Fruit fly (Drosophila melanogaster) whole organism, embryonic: ENCODE measurements around the gene Hs6st.

Experiments
- BEAF-32 ChIP-seq: fragments of 200-800 bp; sonication (Bioruptor generic); optimal IDR thresholded peaks from 3 replicates; lab custom pipeline; 2017; ENCODE audit warnings: missing biosample characterization, missing genetic modification characterization, mild to moderate bottlenecking, moderate library complexity, missing genetic modification reagents
- Bteb2 ChIP-seq: fragments of 200-800 bp; sonication (Bioruptor generic); optimal IDR thresholded peaks from 2 replicates; lab custom pipeline; 2016; ENCODE audit warnings: missing biosample characterization, missing genetic modification characterization
- CG10209 ChIP-seq: fragments of 200-800 bp; sonication (Bioruptor generic); optimal IDR thresholded peaks from 3 replicates; lab custom pipeline; 2017; ENCODE audit warnings: missing biosample characterization, mild to moderate bottlenecking, missing genetic modification characterization, missing genetic modification reagents
- CG10431 ChIP-seq: fragments of 200-800 bp; sonication (Bioruptor generic); optimal IDR thresholded peaks from 3 replicates; lab custom pipeline; 2018; ENCODE audit warnings: missing biosample characterization, mild to moderate bottlenecking, missing genetic modification characterization
- CG10654 ChIP-seq: fragments of 200-800 bp; sonication (Bioruptor generic); optimal IDR thresholded peaks from 2 replicates; lab custom pipeline; 2016; ENCODE audit warnings: missing biosample characterization, missing genetic modification characterization
- CG10979 ChIP-seq: fragments of 200-800 bp; sonication (Bioruptor generic); optimal IDR thresholded peaks from 2 replicates; lab custom pipeline; 2018; ENCODE audit warnings: missing biosample characterization, mild to moderate bottlenecking, missing genetic modification characterization, moderate library complexity
- CG13123 ChIP-seq: fragments of 200-800 bp; sonication (Bioruptor generic); optimal IDR thresholded peaks from 2 replicates; lab custom pipeline; 2016; ENCODE audit warnings: missing biosample characterization, missing genetic modification characterization
- CG13296 ChIP-seq: fragments of 200-800 bp; sonication (Bioruptor generic); optimal IDR thresholded peaks from 3 replicates; lab custom pipeline; 2018; ENCODE audit warnings: missing biosample characterization, mild to moderate bottlenecking, missing genetic modification characterization
- CG1832 ChIP-seq: fragments of 200-800 bp; sonication (Bioruptor generic); optimal IDR thresholded peaks from 2 replicates; lab custom pipeline; 2017; ENCODE audit warnings: missing biosample characterization, mild to moderate bottlenecking, missing genetic modification characterization, inconsistent platforms
- CG34376 ChIP-seq: fragments of 200-800 bp; sonication (Bioruptor generic); optimal IDR thresholded peaks from 2 replicates; lab custom pipeline; 2018; ENCODE audit warnings: missing biosample characterization, mild to moderate bottlenecking, missing genetic modification characterization
- CG6254 ChIP-seq: fragments of 200-800 bp; sonication (Bioruptor generic); optimal IDR thresholded peaks from 3 replicates; lab custom pipeline; 2017; ENCODE audit warnings: mild to moderate bottlenecking, missing biosample characterization, missing genetic modification reagents, missing genetic modification characterization
- CG6272 ChIP-seq: fragments of 200-800 bp; sonication (Bioruptor generic); IDR thresholded peaks from 2 replicates; pipeline ENCODE4 v1.3.6; 2022; ENCODE audit warnings: missing biosample characterization, missing genetic modification characterization
- CG6765 ChIP-seq: fragments of 200-800 bp; sonication (Bioruptor generic); optimal IDR thresholded peaks from 3 replicates; lab custom pipeline; 2017; ENCODE audit warnings: missing biosample characterization, mild to moderate bottlenecking, missing genetic modification characterization
- CG7357 ChIP-seq: fragments of 200-800 bp; sonication (Bioruptor generic); IDR thresholded peaks from 3 replicates; pipeline ENCODE4 v1.3.6; 2022; ENCODE audit warnings: missing biosample characterization, missing genetic modification characterization
- CG7928 ChIP-seq: fragments of 200-800 bp; sonication (Bioruptor generic); optimal IDR thresholded peaks from 2 replicates; lab custom pipeline; 2017; ENCODE audit warnings: missing biosample characterization, mild to moderate bottlenecking, missing genetic modification characterization
- CG8281 ChIP-seq: fragments of 200-800 bp; sonication (Bioruptor generic); optimal IDR thresholded peaks from 2 replicates; lab custom pipeline; 2018; ENCODE audit warnings: missing biosample characterization, mild to moderate bottlenecking, missing genetic modification characterization, moderate library complexity
- CG9797 ChIP-seq: fragments of 200-800 bp; sonication (Bioruptor generic); optimal IDR thresholded peaks from 3 replicates; lab custom pipeline; 2018; ENCODE audit warnings: missing biosample characterization, mild to moderate bottlenecking, missing genetic modification characterization
- CG9932 ChIP-seq: fragments of 200-800 bp; sonication (Bioruptor generic); IDR thresholded peaks from 2 replicates; pipeline ENCODE4 v1.3.6; 2022; ENCODE audit warnings: missing biosample characterization, missing genetic modification characterization
- CHES-1-like ChIP-seq: fragments of 200-800 bp; sonication (Bioruptor generic); optimal IDR thresholded peaks from 2 replicates; lab custom pipeline; 2016; ENCODE audit warnings: missing biosample characterization, missing genetic modification characterization
- Deaf1 ChIP-seq: fragments of 200-800 bp; optimal IDR thresholded peaks from 3 replicates; lab custom pipeline; 2019; ENCODE audit warnings: missing biosample characterization, mild to moderate bottlenecking, missing genetic modification characterization, moderate library complexity
- Dek ChIP-seq: fragments of 200-800 bp; sonication (Bioruptor generic); optimal IDR thresholded peaks from 3 replicates; lab custom pipeline; 2019; ENCODE audit warnings: missing biosample characterization, mild to moderate bottlenecking, missing genetic modification characterization, moderate library complexity
- Dp ChIP-seq: fragments of 200-800 bp; sonication (Bioruptor generic); optimal IDR thresholded peaks from 2 replicates; lab custom pipeline; 2018; ENCODE audit warnings: missing biosample characterization, mild to moderate bottlenecking, missing genetic modification characterization, moderate library complexity
- Ets97D ChIP-seq: fragments of 200-800 bp; sonication (Bioruptor generic); optimal IDR thresholded peaks from 3 replicates; lab custom pipeline; 2016; ENCODE audit warnings: missing biosample characterization, missing genetic modification characterization
- Fer2 ChIP-seq: fragments of 200-800 bp; sonication (Bioruptor generic); optimal IDR thresholded peaks from 2 replicates; lab custom pipeline; 2018; ENCODE audit warnings: missing biosample characterization, mild to moderate bottlenecking, missing genetic modification characterization, moderate library complexity
- Hmr ChIP-seq: fragments of 200-800 bp; sonication (Bioruptor generic); optimal IDR thresholded peaks from 3 replicates; lab custom pipeline; 2017; ENCODE audit warnings: mild to moderate bottlenecking, missing biosample characterization, missing genetic modification reagents, missing genetic modification characterization
- Hmx ChIP-seq: fragments of 200-800 bp; sonication (Bioruptor generic); optimal IDR thresholded peaks from 2 replicates; lab custom pipeline; 2016; ENCODE audit warnings: missing biosample characterization, missing genetic modification characterization
- Hsf ChIP-seq: fragments of 200-800 bp; sonication (Bioruptor generic); optimal IDR thresholded peaks from 3 replicates; lab custom pipeline; 2016; ENCODE audit warnings: missing biosample characterization, missing genetic modification characterization
- MESR4 ChIP-seq: fragments of 200-800 bp; sonication (Bioruptor generic); optimal IDR thresholded peaks from 2 replicates; lab custom pipeline; 2018; ENCODE audit warnings: missing biosample characterization, mild to moderate bottlenecking, missing genetic modification characterization, moderate library complexity
- Meics ChIP-seq: fragments of 200-800 bp; sonication (Bioruptor generic); optimal IDR thresholded peaks from 2 replicates; lab custom pipeline; 2017; ENCODE audit warnings: missing biosample characterization, mild to moderate bottlenecking, missing genetic modification characterization
- Myb ChIP-seq: fragments of 200-800 bp; sonication (Bioruptor generic); optimal IDR thresholded peaks from 2 replicates; lab custom pipeline; 2016; ENCODE audit warnings: missing biosample characterization, missing genetic modification characterization
- Spps ChIP-seq: fragments of 200-800 bp; sonication (Bioruptor generic); optimal IDR thresholded peaks from 2 replicates; lab custom pipeline; 2018; ENCODE audit warnings: missing biosample characterization, mild to moderate bottlenecking, missing genetic modification characterization
- ac ChIP-seq: fragments of 200-800 bp; sonication (Bioruptor generic); optimal IDR thresholded peaks from 3 replicates; lab custom pipeline; 2017; ENCODE audit warnings: missing biosample characterization, mild to moderate bottlenecking, missing genetic modification characterization
- ara ChIP-seq: fragments of 200-800 bp; sonication (Bioruptor generic); IDR thresholded peaks from 2 replicates; pipeline ENCODE4 v1.3.6; 2022; ENCODE audit warnings: missing biosample characterization, missing genetic modification characterization
- ato ChIP-seq: fragments of 200-800 bp; sonication (Bioruptor generic); IDR thresholded peaks from 2 replicates; pipeline ENCODE4 v1.3.6; 2022; ENCODE audit warnings: missing biosample characterization, missing genetic modification characterization; ENCODE audit not compliant: partially characterized antibody
- chinmo ChIP-seq: fragments of 200-800 bp; sonication (Bioruptor generic); IDR thresholded peaks from 4 replicates; pipeline ENCODE4 v1.3.6; 2022; ENCODE audit warnings: missing biosample characterization, missing genetic modification characterization; ENCODE audit not compliant: partially characterized antibody
- danr ChIP-seq: fragments of 200-800 bp; sonication (Bioruptor generic); IDR thresholded peaks from 2 replicates; pipeline ENCODE4 v1.3.6; 2022; ENCODE audit warnings: missing biosample characterization, missing genetic modification characterization
- dpn ChIP-seq, 2 experiments: fragments of 200-800 bp; sonication (Bioruptor generic); optimal IDR thresholded peaks; 3 replicates each; lab custom pipeline; 2016; ENCODE audit warnings: missing biosample characterization in 2 of 2, missing genetic modification characterization in 2 of 2
- fru ChIP-seq: fragments of >200 bp; optimal IDR thresholded peaks from 2 replicates; lab custom pipeline; 2017
- gce ChIP-seq: fragments of 200-800 bp; sonication (Bioruptor generic); IDR thresholded peaks from 3 replicates; pipeline ENCODE4 v1.3.6; 2022; ENCODE audit warnings: missing biosample characterization, missing genetic modification characterization
- gsb-n ChIP-seq: fragments of 200-800 bp; sonication (Bioruptor generic); optimal IDR thresholded peaks from 3 replicates; lab custom pipeline; 2018; ENCODE audit warnings: missing biosample characterization, mild to moderate bottlenecking, missing genetic modification characterization
- gt ChIP-seq: fragments of 200-800 bp; sonication (Bioruptor generic); IDR thresholded peaks from 2 replicates; pipeline ENCODE4 v1.3.6; 2022; ENCODE audit warnings: missing biosample characterization, missing genetic modification characterization
- hb ChIP-seq: fragments of 200-800 bp; sonication (Bioruptor generic); IDR thresholded peaks from 3 replicates; pipeline ENCODE4 v1.3.6; 2022; ENCODE audit warnings: missing biosample characterization, missing genetic modification characterization; ENCODE audit not compliant: partially characterized antibody
- kay ChIP-seq: fragments of 200-800 bp; sonication (Bioruptor generic); optimal IDR thresholded peaks from 2 replicates; lab custom pipeline; 2016; ENCODE audit warnings: missing biosample characterization, missing genetic modification characterization
- mam ChIP-seq: fragments of 200-800 bp; sonication (Bioruptor generic); optimal IDR thresholded peaks from 3 replicates; lab custom pipeline; 2016; ENCODE audit warnings: missing biosample characterization, missing genetic modification characterization
- odd ChIP-seq: fragments of 200-800 bp; sonication (Bioruptor generic); optimal IDR thresholded peaks from 2 replicates; lab custom pipeline; 2017; ENCODE audit warnings: missing biosample characterization, mild to moderate bottlenecking, missing genetic modification characterization
- otp ChIP-seq: fragments of 200-800 bp; sonication (Bioruptor generic); IDR thresholded peaks from 3 replicates; pipeline ENCODE4, ENCODE4 v1.3.6; 2022; ENCODE audit warnings: missing biosample characterization, missing genetic modification characterization
- pum ChIP-seq: fragments of 200-800 bp; sonication (Bioruptor generic); optimal IDR thresholded peaks from 2 replicates; lab custom pipeline; 2016; ENCODE audit warnings: missing biosample characterization, missing genetic modification characterization
- scrt ChIP-seq: fragments of 200-800 bp; sonication (Bioruptor generic); optimal IDR thresholded peaks from 2 replicates; lab custom pipeline; 2018; ENCODE audit warnings: missing biosample characterization, mild to moderate bottlenecking, missing genetic modification characterization, moderate library complexity
- seq ChIP-seq: fragments of 200-800 bp; sonication (Bioruptor generic); IDR thresholded peaks from 2 replicates; pipeline ENCODE4 v1.3.6; 2022; ENCODE audit warnings: missing biosample characterization, missing genetic modification characterization
- so ChIP-seq: fragments of 200-800 bp; sonication (Bioruptor generic); IDR thresholded peaks from 3 replicates; pipeline ENCODE4 v1.3.6; 2022; ENCODE audit warnings: missing biosample characterization, missing genetic modification characterization

Gene Hs6st

dm6 chr3R:19905932-19906439 lies 102.3 kb downstream of the Hs6st start (continued):
- TF ChIP-seq scrt (GFP tag; lab: Kevin White, UChicago) (peak; percentile 56), Spps (peak; percentile 13), Dp (GFP tag; lab: Kevin White, UChicago) (no peak), seq (GFP tag; lab: Robert Waterston, UW) (peak; percentile 83), hb (GFP tag; lab: Robert Waterston, UW) (no peak), Dek (tag; lab: Kevin White, UChicago) (peak; percentile 59), CG8281 (peak; percentile 46), CG9932 (GFP tag; lab: Robert Waterston, UW) (peak; percentile 81), chinmo (GFP tag; lab: Robert Waterston, UW) (peak; percentile 84; the same call in 2 of the 4 replicates), Myb (GFP tag; lab: Kevin White, UChicago) (peak; percentile 71), so (GFP tag; lab: Robert Waterston, UW) (peak; percentile 86), Bteb2 (GFP tag; lab: Kevin White, UChicago) (peak; percentile 68), gce (GFP tag; lab: Robert Waterston, UW) (peak; percentile 69; the same call in 1 of the 3 replicates), ato (no peak), CG10654 (peak; percentile 28), fru (lab: Kevin White, UChicago) (no peak), kay (GFP tag; lab: Kevin White, UChicago) (peak; percentile 40), CG10209 (GFP tag; lab: Kevin White, UChicago) (peak; percentile 81), otp (GFP tag; lab: Robert Waterston, UW) (peak; percentile 72; the same call in 1 of the 3 replicates), CG6254 (peak; percentile 74), Ets97D (GFP tag; lab: Kevin White, UChicago) (no peak), Hmx (GFP tag; lab: Kevin White, UChicago) (no peak), Hmr (GFP tag; lab: Kevin White, UChicago) (peak; percentile 82), CG6765 (GFP tag; lab: Kevin White, UChicago) (peak; percentile 72), CHES-1-like (GFP tag; lab: Kevin White, UChicago) (peak; percentile 66), gsb-n (tag; lab: Kevin White, UChicago) (peak; percentile 23), Meics (GFP tag; lab: Kevin White, UChicago) (peak; percentile 87), CG9797 (GFP tag; lab: Kevin White, UChicago) (no peak), odd (GFP tag; lab: Kevin White, UChicago) (peak; percentile 72), dpn (GFP tag; optimal IDR thresholded peaks at IDR 0.05; lab: Kevin White, UChicago) (peak; percentile 71 to 89), pum (GFP tag; lab: Kevin White, UChicago) (no peak), Fer2 (tag; lab: Kevin White, UChicago) (peak; percentile 30), CG7928 (GFP tag; lab: Kevin White, UChicago) (no peak), ara (GFP tag; lab: Robert Waterston, UW) (peak; percentile 72), CG6272 (GFP tag; lab: Robert Waterston, UW) (peak; percentile 87), danr (GFP tag; lab: Robert Waterston, UW) (peak; percentile 82), Deaf1 (tag; lab: Kevin White, UChicago) (peak; percentile 52), BEAF-32 (peak; percentile 20), mam (peak; percentile 83), CG10431 (GFP tag; lab: Kevin White, UChicago) (no peak), CG7357 (GFP tag; lab: Robert Waterston, UW) (peak; percentile 34; the same call in 1 of the 3 replicates), CG13296 (GFP tag; lab: Kevin White, UChicago) (peak; percentile 73), CG10979 (peak; percentile 62), CG13123 (peak; percentile 70), MESR4 (GFP tag; lab: Kevin White, UChicago) (peak; percentile 2), Hsf (GFP tag; lab: Kevin White, UChicago) (peak; percentile 81), CG34376 (GFP tag; lab: Kevin White, UChicago) (peak; percentile 44), ac (GFP tag; lab: Kevin White, UChicago) (peak; percentile 21), gt (GFP tag; lab: Robert Waterston, UW) (no peak), CG1832 (GFP tag; lab: Kevin White, UChicago) (no peak)
